Fruit fly (Drosophila melanogaster) whole organism, prepupa: ENCODE measurements around the gene plum.

Source experiments
- Blimp-1 ChIP-seq: fragments of 200-800 bp; sonication (Bioruptor generic); optimal IDR thresholded peaks from 3 replicates; lab custom pipeline; 2017; ENCODE audit warnings: missing biosample characterization, missing genetic modification characterization, mild to moderate bottlenecking, moderate library complexity, missing genetic modification reagents
- CG10631 ChIP-seq: fragments of 200-800 bp; sonication (Bioruptor generic); optimal IDR thresholded peaks from 2 replicates; lab custom pipeline; 2016; ENCODE audit warnings: missing biosample characterization, missing genetic modification characterization
- CG10669 ChIP-seq: fragments of 200-800 bp; sonication (Bioruptor generic); optimal IDR thresholded peaks from 3 replicates; lab custom pipeline; 2018; ENCODE audit warnings: missing biosample characterization, mild to moderate bottlenecking, missing genetic modification characterization, moderate library complexity
- CG11294 ChIP-seq: fragments of 200-800 bp; sonication (Bioruptor generic); IDR thresholded peaks from 2 replicates; pipeline ENCODE4 v1.3.6; 2022; ENCODE audit warnings: missing biosample characterization, missing genetic modification characterization
- CG11762 ChIP-seq: fragments of 200-800 bp; sonication (Bioruptor generic); optimal IDR thresholded peaks from 3 replicates; lab custom pipeline; 2016; ENCODE audit warnings: missing biosample characterization, missing genetic modification characterization; ENCODE audit not compliant: insufficient read depth
- CG11902 ChIP-seq: fragments of 200-800 bp; sonication (Bioruptor generic); optimal IDR thresholded peaks from 3 replicates; lab custom pipeline; 2016; ENCODE audit warnings: missing biosample characterization, missing genetic modification characterization
- CG15336 ChIP-seq: fragments of 200-800 bp; sonication (Bioruptor generic); IDR thresholded peaks from 2 replicates; pipeline ENCODE4 v1.3.6; 2022; ENCODE audit warnings: missing biosample characterization, missing genetic modification characterization
- CG16779 ChIP-seq: fragments of 200-800 bp; sonication (Bioruptor generic); optimal IDR thresholded peaks from 3 replicates; lab custom pipeline; 2017; ENCODE audit warnings: missing biosample characterization, mild to moderate bottlenecking, missing genetic modification characterization
- CG3032 ChIP-seq: fragments of 200-800 bp; optimal IDR thresholded peaks from 2 replicates; lab custom pipeline; 2019; ENCODE audit warnings: missing biosample characterization, mild to moderate bottlenecking, missing genetic modification characterization, moderate library complexity
- CG31627 ChIP-seq: fragments of 200-800 bp; sonication (Bioruptor generic); optimal IDR thresholded peaks from 3 replicates; lab custom pipeline; 2016; ENCODE audit warnings: missing biosample characterization, missing genetic modification characterization
- CG32006 ChIP-seq: fragments of 200-800 bp; sonication (Bioruptor generic); optimal IDR thresholded peaks from 3 replicates; lab custom pipeline; 2017; ENCODE audit warnings: missing biosample characterization, mild to moderate bottlenecking, missing genetic modification characterization
- CG34406 ChIP-seq: fragments of 200-800 bp; sonication (Bioruptor generic); optimal IDR thresholded peaks from 3 replicates; lab custom pipeline; 2016; ENCODE audit warnings: missing biosample characterization, missing genetic modification characterization
- CG3919 ChIP-seq: fragments of 200-800 bp; sonication (Bioruptor generic); optimal IDR thresholded peaks from 3 replicates; lab custom pipeline; 2016; ENCODE audit warnings: missing biosample characterization, missing genetic modification characterization
- CG4318 ChIP-seq: fragments of 200-800 bp; sonication (Bioruptor generic); optimal IDR thresholded peaks from 3 replicates; lab custom pipeline; 2017; ENCODE audit warnings: missing biosample characterization, mild to moderate bottlenecking, missing genetic modification characterization
- CG6163 ChIP-seq: fragments of 200-800 bp; sonication (Bioruptor generic); IDR thresholded peaks from 3 replicates; pipeline ENCODE4 v1.3.6; 2022; ENCODE audit warnings: missing biosample characterization, missing genetic modification characterization
- CG6276 ChIP-seq: fragments of 200-800 bp; sonication (Bioruptor generic); optimal IDR thresholded peaks from 2 replicates; lab custom pipeline; 2017; ENCODE audit warnings: missing biosample characterization, mild to moderate bottlenecking, missing genetic modification characterization
- CG6808 ChIP-seq: fragments of 200-800 bp; sonication (Bioruptor generic); optimal IDR thresholded peaks from 3 replicates; lab custom pipeline; 2017; ENCODE audit warnings: missing biosample characterization, missing genetic modification characterization, mild to moderate bottlenecking, moderate library complexity, missing genetic modification reagents
- CG7368 ChIP-seq: fragments of 200-800 bp; sonication (Bioruptor generic); optimal IDR thresholded peaks from 3 replicates; lab custom pipeline; 2016; ENCODE audit warnings: missing biosample characterization, missing genetic modification characterization
- CG8119 ChIP-seq: fragments of 200-800 bp; sonication (Bioruptor generic); IDR thresholded peaks from 3 replicates; pipeline ENCODE4 v1.3.6; 2022; ENCODE audit warnings: missing biosample characterization, missing genetic modification characterization
- CG8319 ChIP-seq: fragments of 200-800 bp; sonication (Bioruptor generic); optimal IDR thresholded peaks from 3 replicates; lab custom pipeline; 2016; ENCODE audit warnings: missing biosample characterization, missing genetic modification characterization
- CG9139 ChIP-seq: fragments of 200-800 bp; sonication (Bioruptor generic); optimal IDR thresholded peaks from 3 replicates; lab custom pipeline; 2017; ENCODE audit warnings: missing biosample characterization, mild to moderate bottlenecking, missing genetic modification characterization
- Eip75B ChIP-seq: fragments of 200-800 bp; sonication (Bioruptor generic); optimal IDR thresholded peaks from 3 replicates; lab custom pipeline; 2016; ENCODE audit warnings: missing biosample characterization, missing genetic modification characterization
- Eip78C ChIP-seq: fragments of 200-800 bp; sonication (Bioruptor generic); peaks from one replicate; lab custom pipeline; 2016; ENCODE audit warnings: missing biosample characterization, missing genetic modification characterization
- Eip93F ChIP-seq: fragments of 200-800 bp; sonication (Bioruptor generic); optimal IDR thresholded peaks from 2 replicates; lab custom pipeline; 2016; ENCODE audit warnings: missing biosample characterization, mild to moderate bottlenecking, missing genetic modification characterization
- Ets96B ChIP-seq: fragments of 200-800 bp; optimal IDR thresholded peaks from 2 replicates; lab custom pipeline; 2019; ENCODE audit warnings: missing biosample characterization, mild to moderate bottlenecking, missing genetic modification characterization, moderate library complexity
- Hr38 ChIP-seq: sonication (Bioruptor generic); optimal IDR thresholded peaks from 2 replicates; lab custom pipeline; 2016; ENCODE audit warnings: missing biosample characterization, missing genetic modification characterization
- Hr39 ChIP-seq: fragments of 200-800 bp; sonication (Bioruptor generic); optimal IDR thresholded peaks from 2 replicates; lab custom pipeline; 2016; ENCODE audit warnings: missing biosample characterization, missing genetic modification characterization
- Hr4 ChIP-seq: fragments of 200-800 bp; sonication (Bioruptor generic); optimal IDR thresholded peaks from 3 replicates; lab custom pipeline; 2016; ENCODE audit warnings: missing biosample characterization, missing genetic modification characterization
- Lpt ChIP-seq: fragments of 200-800 bp; sonication (Bioruptor generic); optimal IDR thresholded peaks from 3 replicates; lab custom pipeline; 2016; ENCODE audit warnings: missing biosample characterization, missing genetic modification characterization
- OdsH ChIP-seq: fragments of 200-800 bp; sonication (Bioruptor generic); optimal IDR thresholded peaks from 3 replicates; lab custom pipeline; 2016; ENCODE audit warnings: missing biosample characterization, missing genetic modification characterization
- Smox ChIP-seq: fragments of 200-800 bp; sonication (Bioruptor generic); optimal IDR thresholded peaks from 3 replicates; lab custom pipeline; 2016; ENCODE audit warnings: missing biosample characterization, missing genetic modification characterization
- Sox14 ChIP-seq: fragments of 200-800 bp; sonication (Bioruptor generic); optimal IDR thresholded peaks from 3 replicates; lab custom pipeline; 2016; ENCODE audit warnings: missing biosample characterization, missing genetic modification characterization
- achi ChIP-seq: fragments of 200-800 bp; sonication (Bioruptor generic); optimal IDR thresholded peaks from 3 replicates; lab custom pipeline; 2016; ENCODE audit warnings: missing biosample characterization, missing genetic modification characterization
- acj6 ChIP-seq: fragments of 200-800 bp; sonication (Bioruptor generic); optimal IDR thresholded peaks from 3 replicates; lab custom pipeline; 2016; ENCODE audit warnings: missing biosample characterization, missing genetic modification characterization
- cyc ChIP-seq: fragments of 200-800 bp; sonication (Bioruptor generic); optimal IDR thresholded peaks from 3 replicates; lab custom pipeline; 2016; ENCODE audit warnings: missing biosample characterization, missing genetic modification characterization
- eg ChIP-seq: fragments of 200-800 bp; sonication (Bioruptor generic); IDR thresholded peaks from 3 replicates; pipeline ENCODE4 v1.3.6; 2022; ENCODE audit warnings: missing biosample characterization, missing genetic modification characterization
- esn ChIP-seq: fragments of 200-800 bp; sonication (Bioruptor generic); optimal IDR thresholded peaks from 2 replicates; lab custom pipeline; 2016; ENCODE audit warnings: missing biosample characterization, mild to moderate bottlenecking, missing genetic modification characterization, moderate library complexity
- fkh ChIP-seq: fragments of 200-800 bp; sonication (Bioruptor generic); optimal IDR thresholded peaks from 3 replicates; lab custom pipeline; 2017; ENCODE audit warnings: missing biosample characterization, mild to moderate bottlenecking, missing genetic modification characterization, moderate library complexity
- lz ChIP-seq: fragments of 200-800 bp; sonication (Bioruptor generic); optimal IDR thresholded peaks from 3 replicates; lab custom pipeline; 2016; ENCODE audit warnings: missing biosample characterization, missing genetic modification characterization
- pdm3 ChIP-seq: fragments of 200-800 bp; sonication (Bioruptor generic); optimal IDR thresholded peaks from 3 replicates; lab custom pipeline; 2016; ENCODE audit warnings: missing biosample characterization, missing genetic modification characterization
- salr ChIP-seq, 2 experiments: fragments of 200-800 bp; sonication (Bioruptor generic); optimal IDR thresholded peaks; 3 replicates each; lab custom pipeline; 2016 to 2018; ENCODE audit warnings: missing biosample characterization in 2 of 2, missing genetic modification characterization in 2 of 2, mild to moderate bottlenecking in 1 of 2
- ss ChIP-seq, 2 experiments: fragments of 200-800 bp; sonication (Bioruptor generic); optimal IDR thresholded peaks; 2 replicates in 1 of 2; 3 replicates in 1 of 2; lab custom pipeline; 2017 to 2018; ENCODE audit warnings: mild to moderate bottlenecking in 2 of 2, missing biosample characterization in 2 of 2, missing genetic modification characterization in 2 of 2, moderate library complexity in 1 of 2
- topi ChIP-seq: fragments of 200-800 bp; sonication (Bioruptor generic); optimal IDR thresholded peaks from 3 replicates; lab custom pipeline; 2016; ENCODE audit warnings: missing biosample characterization, missing genetic modification characterization
- vri ChIP-seq: fragments of 200-800 bp; sonication (Bioruptor generic); optimal IDR thresholded peaks from 3 replicates; lab custom pipeline; 2016; ENCODE audit warnings: missing biosample characterization, mild to moderate bottlenecking, missing genetic modification characterization

plum gene

DNA sequence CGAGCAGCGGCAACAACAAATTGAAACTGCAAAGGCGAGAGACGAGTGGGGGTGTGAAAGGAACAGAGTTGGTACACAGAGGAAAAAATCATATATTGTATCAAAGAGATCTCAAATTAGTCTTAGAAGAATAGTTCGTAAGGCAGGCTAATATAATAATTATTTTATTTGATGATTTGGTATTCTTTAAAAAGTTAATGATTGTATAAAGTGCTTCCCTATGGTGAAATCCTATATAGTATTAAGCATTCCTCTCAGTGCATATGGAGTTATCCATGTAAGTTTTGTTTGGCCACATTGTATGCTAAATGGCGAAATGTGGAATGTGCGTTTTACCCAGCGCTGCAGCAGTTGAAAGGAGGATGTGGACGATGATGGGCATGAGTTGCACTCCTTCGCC lies 51.4 kb downstream of the plum start (continued):
- TF ChIP-seq CG11762 (peak; percentile 14), CG34406 (peak; percentile 34), CG7368 (GFP tag; lab: Kevin White, UChicago) (no peak), CG11294 (GFP tag; lab: Robert Waterston, UW) (no peak), acj6 (GFP tag; lab: Kevin White, UChicago) (peak; percentile 35), CG6808 (GFP tag; lab: Kevin White, UChicago) (no peak), CG10669 (GFP tag; lab: Kevin White, UChicago) (peak; percentile 15), CG8119 (GFP tag; lab: Robert Waterston, UW) (peak; percentile 60; the same call in 2 of the 3 replicates), Smox (GFP tag; lab: Kevin White, UChicago) (peak; percentile 48), CG6163 (0 out of 3 replicates have a peak, but pooled peaks have one; percentile 48), salr (GFP tag; optimal IDR thresholded peaks at IDR 0.05; lab: Kevin White, UChicago) (peak in 1 of 2 experiments; percentile 16), Eip75B (GFP tag; lab: Kevin White, UChicago) (peak; percentile 40), CG11902 (peak; percentile 7), topi (GFP tag; lab: Kevin White, UChicago) (peak; percentile 46), Ets96B (tag; lab: Kevin White, UChicago) (peak; percentile 49)

DNA sequence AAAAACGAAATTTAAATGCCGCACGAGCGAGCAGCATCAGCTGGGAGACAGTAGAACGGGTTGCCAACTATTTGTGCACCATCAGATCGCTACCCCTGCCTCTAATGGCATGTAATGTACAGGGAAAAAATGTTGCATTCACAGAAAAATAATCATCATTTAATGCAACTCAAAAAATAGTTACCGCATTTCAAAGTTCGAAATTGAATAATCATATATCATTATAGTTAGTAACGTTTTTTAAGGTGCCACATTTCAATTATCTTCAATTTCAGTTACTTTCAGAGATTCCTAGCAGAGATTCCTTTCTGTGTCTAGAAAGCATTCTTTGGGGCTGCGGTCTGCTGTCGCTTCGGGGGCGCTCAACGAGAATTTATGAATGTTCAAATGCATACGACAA lies 53.8 kb downstream of the plum start:
- TF ChIP-seq CG4318 (peak; percentile 35), Blimp-1 (GFP tag; lab: Kevin White, UChicago) (no peak), achi (GFP tag; lab: Kevin White, UChicago) (no peak), OdsH (GFP tag; lab: Kevin White, UChicago) (peak; percentile 24), Eip78C (GFP tag; lab: Kevin White, UChicago) (peak; percentile 62), CG3032 (tag; lab: Kevin White, UChicago) (no peak), CG6276 (GFP tag; lab: Kevin White, UChicago) (peak; percentile 11), salr (GFP tag; optimal IDR thresholded peaks at IDR 0.05; lab: Kevin White, UChicago) (peak in 1 of 2 experiments; percentile 38), CG15336 (GFP tag; lab: Robert Waterston, UW) (peak; percentile 68; the same call in 1 of the 2 replicates), Hr39 (GFP tag; lab: Kevin White, UChicago) (no peak), CG31627 (GFP tag; lab: Kevin White, UChicago) (no peak), Hr4 (GFP tag; lab: Kevin White, UChicago) (peak; percentile 40), CG3919 (GFP tag; lab: Kevin White, UChicago) (peak; percentile 38), Sox14 (GFP tag; lab: Kevin White, UChicago) (peak; percentile 12), Lpt (GFP tag; lab: Kevin White, UChicago) (peak; percentile 17), CG32006 (GFP tag; lab: Kevin White, UChicago) (peak; percentile 68), eg (GFP tag; lab: Robert Waterston, UW) (peak; percentile 41; the same call in 1 of the 3 replicates), CG10631 (GFP tag; lab: Kevin White, UChicago) (peak; percentile 5)

DNA sequence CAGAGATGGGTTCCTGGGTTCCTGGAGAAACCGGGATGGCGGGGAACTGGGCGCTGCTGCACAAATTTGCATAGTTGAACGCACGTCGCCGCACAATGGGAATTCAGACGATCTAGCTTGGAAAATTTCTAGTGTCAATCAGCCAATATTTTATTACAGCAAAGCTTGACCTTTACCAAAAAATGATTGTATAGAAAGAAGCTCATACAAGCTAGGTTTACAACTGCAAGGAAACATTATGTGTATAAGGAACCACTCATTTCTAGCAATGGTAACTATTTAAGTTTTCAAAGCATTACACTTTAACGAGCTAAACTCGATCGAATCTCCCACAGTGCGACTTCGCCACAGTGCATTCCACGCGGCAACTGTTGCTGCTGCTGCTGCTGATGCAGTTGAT lies 54.7 kb downstream of the plum start:
- TF ChIP-seq CG32006 (GFP tag; lab: Kevin White, UChicago) (peak; percentile 56), CG34406 (no peak), Eip93F (GFP tag; lab: Kevin White, UChicago) (no peak), esn (GFP tag; lab: Kevin White, UChicago) (no peak), CG15336 (GFP tag; lab: Robert Waterston, UW) (0 out of 2 replicates have a peak, but pooled peaks have one; percentile 19)

DNA sequence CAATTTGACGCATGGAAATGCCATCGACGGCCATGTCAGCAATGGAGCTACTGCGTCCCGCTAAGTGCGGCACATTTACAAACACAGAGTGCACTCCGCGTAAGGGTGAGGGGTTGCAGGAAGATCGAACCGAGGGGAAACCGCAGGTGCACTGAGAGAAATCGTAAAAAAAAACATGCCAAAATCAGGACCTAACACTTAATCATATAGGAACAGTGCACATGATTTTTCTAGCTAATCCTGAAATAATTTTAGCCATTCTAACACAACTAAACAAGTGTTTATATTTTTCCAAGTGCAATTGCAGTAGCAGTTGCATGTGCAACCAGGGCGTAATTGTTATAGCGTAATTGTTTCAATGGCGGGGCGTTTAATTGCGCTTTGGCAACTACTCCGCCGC lies 55.8 kb downstream of the plum start:
- TF ChIP-seq Hr4 (GFP tag; lab: Kevin White, UChicago) = peak; percentile 68
- peak; percentile 3 for TF ChIP-seq CG8319 (GFP tag; lab: Kevin White, UChicago)
- peak; percentile 81 for TF ChIP-seq Eip78C (GFP tag; lab: Kevin White, UChicago)
- TF ChIP-seq Hr39 (GFP tag; lab: Kevin White, UChicago) = no peak
- no peak for TF ChIP-seq Hr38 (GFP tag; lab: Kevin White, UChicago)
- TF ChIP-seq CG6808 (GFP tag; lab: Kevin White, UChicago) = no peak
- TF ChIP-seq CG9139 = no peak
- no peak for TF ChIP-seq cyc (GFP tag; lab: Kevin White, UChicago)
- peak; percentile 32 for TF ChIP-seq pdm3 (GFP tag; lab: Kevin White, UChicago)
- peak; percentile 11 for TF ChIP-seq lz (GFP tag; lab: Kevin White, UChicago)
- no peak for TF ChIP-seq vri (GFP tag; lab: Kevin White, UChicago)
- TF ChIP-seq eg (GFP tag; lab: Robert Waterston, UW) = peak; percentile 68; the same call in 2 of the 3 replicates
- peak; percentile 66 for TF ChIP-seq CG15336 (GFP tag; lab: Robert Waterston, UW)
- TF ChIP-seq CG32006 (GFP tag; lab: Kevin White, UChicago) = peak; percentile 72
- TF ChIP-seq ss (GFP tag; optimal IDR thresholded peaks at IDR 0.05; lab: Kevin White, UChicago) = peak in 1 of 2 experiments; percentile 51
- TF ChIP-seq Blimp-1 (GFP tag; lab: Kevin White, UChicago) = no peak
- peak; percentile 45 for TF ChIP-seq acj6 (GFP tag; lab: Kevin White, UChicago)
- peak; percentile 35 for TF ChIP-seq CG7368 (GFP tag; lab: Kevin White, UChicago)
- TF ChIP-seq topi (GFP tag; lab: Kevin White, UChicago) = peak; percentile 20
- no peak for TF ChIP-seq fkh (GFP tag; lab: Kevin White, UChicago)
- no peak for TF ChIP-seq CG16779 (tag; lab: Kevin White, UChicago)
